Worm (Caenorhabditis elegans): ENCODE measurements around the gene vwa-8.

vwa-8 gene

ce11 chrX:12942296-12942695 lies 49.0 kb upstream of the vwa-8 start (continued):
- TF ChIP-seq die-1 (tag; optimal IDR thresholded peaks at IDR 0.05) (peak; percentile 68), zfh-2 (GFP tag; conservative IDR thresholded peaks at IDR 0.05) (no peak), cebp-1 (GFP tag; IDR thresholded peaks at IDR 0.05) (peak; percentile 37; the same call in 1 of the 2 replicates), cebp-1 (tag; optimal IDR thresholded peaks at IDR 0.05) (no peak), lin-35 (GFP tag; optimal IDR thresholded peaks at IDR 0.05) (no peak), rpc-1 (optimal IDR thresholded peaks at IDR 0.05) (peak; percentile 75), rpc-1 (tag; optimal IDR thresholded peaks at IDR 0.05) (peak; percentile 85), pbrm-1 (GFP tag; IDR thresholded peaks at IDR 0.05) (peak; percentile 68), ceh-58 (GFP tag; IDR thresholded peaks at IDR 0.05) (no peak), B0019.2 (GFP tag; conservative IDR thresholded peaks at IDR 0.05) (no peak), hsf-1 (GFP tag; IDR thresholded peaks at IDR 0.05) (no peak), repo-1 (tag; optimal IDR thresholded peaks at IDR 0.05) (no peak), snpc-3.4 (tag; optimal IDR thresholded peaks at IDR 0.05) (peak; percentile 64), hlh-26 (GFP tag; conservative IDR thresholded peaks at IDR 0.05) (no peak), F49E8.2 (tag; optimal IDR thresholded peaks at IDR 0.05; ENCODE audit: insufficient read depth) (peak; percentile 21), F52B5.7 (tag; optimal IDR thresholded peaks at IDR 0.05) (no peak), B0336.3 (GFP tag; IDR thresholded peaks at IDR 0.05) (no peak), cebp-2 (GFP tag; IDR thresholded peaks at IDR 0.05) (no peak), ceh-91 (GFP tag; IDR thresholded peaks at IDR 0.05) (no peak), lin-40 (tag; optimal IDR thresholded peaks at IDR 0.05) (no peak), C17E4.6 (GFP tag; IDR thresholded peaks at IDR 0.05) (no peak), rec-8 (tag; optimal IDR thresholded peaks at IDR 0.05) (no peak), athp-1 (tag; optimal IDR thresholded peaks at IDR 0.05) (no peak), lir-1 (GFP tag; conservative IDR thresholded peaks at IDR 0.05) (no peak), hmg-20 (GFP tag; IDR thresholded peaks at IDR 0.05) (no peak), ama-1 (optimal IDR thresholded peaks at IDR 0.05) (no peak), ama-1 (GFP tag; optimal IDR thresholded peaks at IDR 0.05) (no peak), nhr-120 (GFP tag; IDR thresholded peaks at IDR 0.05) (no peak)

- TF ChIP-seq atf-7 (tag; optimal IDR thresholded peaks at IDR 0.05) (no peak), rec-8 (tag; optimal IDR thresholded peaks at IDR 0.05) (no peak), let-526 (GFP tag; IDR thresholded peaks at IDR 0.05) (no peak), attf-6 (GFP tag; IDR thresholded peaks at IDR 0.05) (no peak), nhr-90 (tag; optimal IDR thresholded peaks at IDR 0.05) (no peak)
Observed at ce11 chrX:12943166-12943565, 48.1 kb upstream of the vwa-8 start, which contains the start of gene gmap-2. TSS of gene gmap-2 (minus strand) at chrX:12943266.

ce11 chrX:12944661-12945060 lies 46.6 kb upstream of the vwa-8 start:
- no peak for TF ChIP-seq Y53G8AR.9 (GFP tag; conservative IDR thresholded peaks at IDR 0.05)
- TF ChIP-seq tbx-9 (tag; optimal IDR thresholded peaks at IDR 0.05; ENCODE audit: borderline replicate concordance): no peak
- no peak for TF ChIP-seq mes-4 (tag; optimal IDR thresholded peaks at IDR 0.05)
- TF ChIP-seq cebp-1 (GFP tag; IDR thresholded peaks at IDR 0.05): no peak
- TF ChIP-seq cebp-1 (tag; optimal IDR thresholded peaks at IDR 0.05): no peak
- TF ChIP-seq ztf-25 (GFP tag; IDR thresholded peaks at IDR 0.05): no peak
- TF ChIP-seq hmg-20 (GFP tag; IDR thresholded peaks at IDR 0.05): no peak
- TF ChIP-seq zfh-2 (GFP tag; conservative IDR thresholded peaks at IDR 0.05): no peak
- no peak for TF ChIP-seq D2030.7 (GFP tag; IDR thresholded peaks at IDR 0.05)
- TF ChIP-seq attf-5 (GFP tag; optimal IDR thresholded peaks at IDR 0.05): no peak
- TF ChIP-seq zim-3 (tag; optimal IDR thresholded peaks at IDR 0.05): no peak
